Fruit fly (Drosophila melanogaster) whole organism, pupa: Measurements from ENCODE around the gene grnd.

ENCODE experiments used
- CG10348 ChIP-seq: fragments of 200-800 bp; sonication (Bioruptor generic); IDR thresholded peaks from 2 replicates; pipeline ENCODE4 v1.3.6; 2022; ENCODE audit warnings: missing biosample characterization, missing genetic modification characterization
- CG12605 ChIP-seq: fragments of 200-800 bp; sonication (Bioruptor generic); IDR thresholded peaks from 2 replicates; pipeline ENCODE4 v1.3.6; 2022; ENCODE audit warnings: missing biosample characterization, missing genetic modification characterization
- CG13204 ChIP-seq: fragments of 200-800 bp; sonication (Bioruptor generic); optimal IDR thresholded peaks from 2 replicates; lab custom pipeline; 2018; ENCODE audit warnings: missing biosample characterization, mild to moderate bottlenecking, missing genetic modification characterization, moderate library complexity
- CG14655 ChIP-seq: fragments of 200-800 bp; sonication (Bioruptor generic); optimal IDR thresholded peaks from 3 replicates; lab custom pipeline; 2017; ENCODE audit warnings: mild to moderate bottlenecking, missing biosample characterization, missing genetic modification reagents, missing genetic modification characterization
- CG15710 ChIP-seq: fragments of 200-800 bp; sonication (Bioruptor generic); optimal IDR thresholded peaks from 2 replicates; lab custom pipeline; 2018; ENCODE audit warnings: missing biosample characterization, mild to moderate bottlenecking, missing genetic modification characterization, moderate library complexity
- CG17806 ChIP-seq: fragments of 200-800 bp; sonication (Bioruptor generic); optimal IDR thresholded peaks from 2 replicates; lab custom pipeline; 2018; ENCODE audit warnings: missing biosample characterization, mild to moderate bottlenecking, missing genetic modification characterization, moderate library complexity
- CG32121 ChIP-seq: fragments of 200-800 bp; sonication (Bioruptor generic); IDR thresholded peaks from 2 replicates; pipeline ENCODE4 v1.3.6; 2022; ENCODE audit warnings: missing biosample characterization, missing genetic modification characterization
- CG34367 ChIP-seq: fragments of 200-800 bp; sonication (Bioruptor generic); optimal IDR thresholded peaks from 2 replicates; lab custom pipeline; 2018; ENCODE audit warnings: missing biosample characterization, mild to moderate bottlenecking, missing genetic modification characterization
- CG4496 ChIP-seq: fragments of 200-800 bp; sonication (Bioruptor generic); IDR thresholded peaks from 3 replicates; pipeline ENCODE4 v1.3.6; 2022; ENCODE audit warnings: missing biosample characterization, missing genetic modification characterization
- CG8159 ChIP-seq: fragments of 200-800 bp; sonication (Bioruptor generic); optimal IDR thresholded peaks from 3 replicates; lab custom pipeline; 2018; ENCODE audit warnings: missing biosample characterization, mild to moderate bottlenecking, missing genetic modification characterization, moderate library complexity
- CG8301 ChIP-seq: fragments of 200-800 bp; sonication (Bioruptor generic); optimal IDR thresholded peaks from 2 replicates; lab custom pipeline; 2018; ENCODE audit warnings: missing biosample characterization, mild to moderate bottlenecking, missing genetic modification characterization
- CG9948 ChIP-seq: fragments of 200-800 bp; sonication (Bioruptor generic); optimal IDR thresholded peaks from 2 replicates; lab custom pipeline; 2018; ENCODE audit warnings: missing biosample characterization, mild to moderate bottlenecking, missing genetic modification characterization, moderate library complexity
- D1 ChIP-seq: fragments of 200-800 bp; sonication (Bioruptor generic); optimal IDR thresholded peaks from 2 replicates; lab custom pipeline; 2018; ENCODE audit warnings: missing biosample characterization, mild to moderate bottlenecking, missing genetic modification characterization, moderate library complexity
- EcR ChIP-seq: fragments of 200-800 bp; sonication (Bioruptor generic); optimal IDR thresholded peaks from 3 replicates; lab custom pipeline; 2019; ENCODE audit warnings: missing biosample characterization, missing genetic modification characterization, mild to moderate bottlenecking, moderate library complexity, missing genetic modification reagents
- Ets98B ChIP-seq: fragments of 200-800 bp; sonication (Bioruptor generic); IDR thresholded peaks from 2 replicates; pipeline ENCODE4 v1.3.6; 2022; ENCODE audit warnings: missing biosample characterization, missing genetic modification characterization
- Pif1A ChIP-seq: fragments of 200-800 bp; sonication (Bioruptor generic); optimal IDR thresholded peaks from 3 replicates; lab custom pipeline; 2016; ENCODE audit warnings: missing biosample characterization, missing genetic modification characterization
- Pif1B ChIP-seq: fragments of 200-800 bp; sonication (Bioruptor generic); optimal IDR thresholded peaks from 3 replicates; lab custom pipeline; 2016; ENCODE audit warnings: missing biosample characterization, missing genetic modification characterization
- Snoo ChIP-seq: fragments of 200-800 bp; sonication (Bioruptor generic); optimal IDR thresholded peaks from 3 replicates; lab custom pipeline; 2017; ENCODE audit warnings: missing biosample characterization, mild to moderate bottlenecking, missing genetic modification characterization, inconsistent platforms
- fd96Ca ChIP-seq: fragments of 200-800 bp; sonication (Bioruptor generic); IDR thresholded peaks from 3 replicates; pipeline ENCODE4 v1.3.6; 2022; ENCODE audit warnings: missing biosample characterization, missing genetic modification characterization
- gl ChIP-seq: fragments of 200-800 bp; sonication (Bioruptor generic); optimal IDR thresholded peaks from 2 replicates; lab custom pipeline; 2018; ENCODE audit warnings: missing biosample characterization, mild to moderate bottlenecking, missing genetic modification characterization
- rn ChIP-seq: fragments of 200-800 bp; sonication (Bioruptor generic); IDR thresholded peaks from 2 replicates; pipeline ENCODE4 v1.3.6; 2022; ENCODE audit warnings: missing biosample characterization, missing genetic modification characterization

grnd gene

DNA sequence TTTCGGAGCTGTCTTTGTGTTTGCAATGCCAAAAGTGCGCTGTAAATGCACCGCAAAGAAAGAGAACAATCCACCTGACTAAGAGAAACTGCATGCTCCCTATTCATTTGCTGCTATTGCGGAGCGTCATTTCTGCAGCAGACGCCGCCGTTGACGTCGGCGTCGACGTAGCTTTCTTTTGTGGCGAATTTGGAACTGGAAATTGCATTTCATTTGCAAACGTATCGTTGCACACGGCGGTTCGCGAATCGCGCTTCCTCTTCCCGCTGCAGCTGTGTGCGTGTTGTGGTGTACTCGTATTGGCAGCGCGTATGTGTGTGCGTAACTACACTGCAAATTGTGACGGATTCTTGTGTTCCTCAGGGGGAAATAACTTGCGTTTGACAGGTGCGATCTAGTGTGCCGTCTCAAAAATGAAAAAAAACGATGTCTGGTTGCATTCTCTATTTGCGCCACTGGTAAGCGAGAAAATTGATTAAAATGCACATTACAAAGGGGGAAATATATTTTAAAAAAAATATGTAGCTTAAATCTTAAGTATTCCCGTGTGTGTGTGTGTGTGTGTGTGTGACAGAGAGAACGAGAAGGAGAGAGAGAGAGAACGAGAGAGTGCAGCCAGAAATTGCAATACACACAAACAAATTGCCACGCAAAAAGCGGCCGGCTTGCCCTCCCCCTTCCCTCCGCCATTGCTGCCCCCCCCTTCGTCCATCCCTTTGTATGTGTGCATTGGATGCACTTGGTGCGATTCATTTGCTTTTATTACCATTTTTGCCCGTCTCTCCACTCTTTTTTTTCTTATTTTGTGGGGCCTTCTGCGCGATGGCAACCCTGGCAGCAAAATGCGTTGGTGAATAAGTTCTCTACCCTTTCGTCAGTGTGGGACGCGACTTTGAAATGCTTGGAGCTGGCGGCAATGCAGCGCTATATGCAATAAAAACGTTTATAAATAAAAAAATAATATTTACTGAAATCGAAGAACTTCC is 29.4 kb upstream of the grnd start:
- peak; percentile 98 for TF ChIP-seq CG17806 (tag; lab: Kevin White, UChicago)
- peak; percentile 97 for TF ChIP-seq CG34367 (tag; lab: Kevin White, UChicago)
- peak; percentile 99 for TF ChIP-seq CG12605 (GFP tag; lab: Robert Waterston, UW)
- TF ChIP-seq CG10348 (GFP tag; lab: Robert Waterston, UW): 0 out of 2 replicates have a peak, but pooled peaks have one; percentile 8
- TF ChIP-seq CG8301: peak; percentile 97
- peak; percentile 99 for TF ChIP-seq Ets98B (GFP tag; lab: Robert Waterston, UW)
- peak; percentile 99 for TF ChIP-seq fd96Ca (GFP tag; lab: Robert Waterston, UW)
- TF ChIP-seq D1: peak; percentile 85
- TF ChIP-seq Pif1A (GFP tag; lab: Kevin White, UChicago): peak; percentile 91
- peak; percentile 99 for TF ChIP-seq CG14655 (GFP tag; lab: Kevin White, UChicago)
- peak; percentile 99 for TF ChIP-seq CG15710 (tag; lab: Kevin White, UChicago)
- peak; percentile 97 for TF ChIP-seq CG8159 (tag; lab: Kevin White, UChicago)
- peak; percentile 85 for TF ChIP-seq Pif1B (GFP tag; lab: Kevin White, UChicago)
- peak; percentile 100 for TF ChIP-seq CG13204
- peak; percentile 65 for TF ChIP-seq Snoo (tag; lab: Kevin White, UChicago)
- peak; percentile 100 for TF ChIP-seq gl (tag; lab: Kevin White, UChicago)
- peak; percentile 95 for TF ChIP-seq CG9948 (tag; lab: Kevin White, UChicago)
- TF ChIP-seq CG32121 (GFP tag; lab: Robert Waterston, UW): peak; percentile 99
- TF ChIP-seq EcR (GFP tag; lab: Kevin White, UChicago): peak; percentile 88
- peak; percentile 99 for TF ChIP-seq rn (GFP tag; lab: Robert Waterston, UW)
- peak; percentile 100 for TF ChIP-seq CG4496 (GFP tag; lab: Robert Waterston, UW)

DNA sequence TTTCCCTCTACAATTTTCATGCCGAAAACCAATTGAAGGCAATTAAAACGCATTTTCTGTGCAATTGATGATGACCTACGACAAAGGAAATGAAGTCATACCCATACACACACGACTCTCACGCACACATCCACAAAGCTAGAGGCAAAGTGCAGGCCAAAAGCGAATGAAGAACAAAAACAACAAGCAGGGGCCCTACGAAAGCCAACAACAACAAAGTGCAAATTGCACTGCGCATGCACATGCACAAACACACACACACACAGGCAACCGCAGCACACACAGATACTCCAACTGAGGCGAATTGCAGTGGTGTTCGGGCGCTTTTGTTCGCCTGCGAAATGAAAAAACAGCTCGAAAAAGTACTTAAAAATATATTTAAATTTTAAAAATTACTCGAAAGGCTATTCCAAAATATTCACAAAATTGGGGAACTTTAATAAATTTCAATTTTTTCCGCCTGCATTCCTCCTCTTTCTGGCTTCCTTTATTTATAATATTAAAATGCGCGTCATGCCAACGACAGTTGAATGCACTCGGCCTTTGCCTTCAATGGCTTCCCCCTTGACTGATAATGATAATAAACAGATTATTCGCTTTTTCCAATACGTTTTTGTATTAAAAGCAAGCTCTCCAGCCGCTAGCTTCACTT is 28.2 kb upstream of the grnd start:
- TF ChIP-seq CG10348 (GFP tag; lab: Robert Waterston, UW) (no peak), fd96Ca (GFP tag; lab: Robert Waterston, UW) (peak; percentile 73; the same call in 1 of the 3 replicates), CG14655 (GFP tag; lab: Kevin White, UChicago) (peak; percentile 33), Ets98B (GFP tag; lab: Robert Waterston, UW) (peak; percentile 55; the same call in 1 of the 2 replicates), CG15710 (tag; lab: Kevin White, UChicago) (peak; percentile 42), Pif1B (GFP tag; lab: Kevin White, UChicago) (peak; percentile 43), D1 (no peak), CG34367 (tag; lab: Kevin White, UChicago) (peak; percentile 16), rn (GFP tag; lab: Robert Waterston, UW) (no peak), gl (tag; lab: Kevin White, UChicago) (peak; percentile 73), CG8301 (peak; percentile 19), Snoo (tag; lab: Kevin White, UChicago) (no peak), CG4496 (GFP tag; lab: Robert Waterston, UW) (peak; percentile 56; the same call in 2 of the 3 replicates), CG12605 (GFP tag; lab: Robert Waterston, UW) (peak; percentile 77), Pif1A (GFP tag; lab: Kevin White, UChicago) (peak; percentile 38), CG8159 (tag; lab: Kevin White, UChicago) (no peak), CG32121 (GFP tag; lab: Robert Waterston, UW) (peak; percentile 42; the same call in 1 of the 2 replicates), EcR (GFP tag; lab: Kevin White, UChicago) (peak; percentile 95), CG13204 (peak; percentile 63)

DNA sequence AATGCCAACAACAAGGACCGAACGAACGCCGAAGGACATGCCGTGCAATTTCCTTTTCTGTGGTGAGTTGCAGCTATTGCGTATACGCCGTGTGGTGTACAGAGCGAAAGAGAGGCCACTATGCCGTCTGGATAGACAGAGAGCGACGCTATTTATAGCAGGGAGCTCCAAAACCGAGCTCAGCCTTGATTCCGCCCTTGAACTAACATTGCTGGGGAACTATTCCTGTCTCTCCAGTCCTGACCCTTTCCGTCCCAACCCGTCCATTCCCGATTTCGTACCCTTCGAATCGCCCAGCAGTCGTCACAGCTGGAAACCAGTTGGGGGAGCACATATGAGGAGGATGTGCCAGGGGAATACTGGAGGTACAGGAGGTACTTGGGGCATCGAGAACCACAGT is 26.7 kb upstream of the grnd start:
- no peak for TF ChIP-seq Pif1B (GFP tag; lab: Kevin White, UChicago)
- TF ChIP-seq EcR (GFP tag; lab: Kevin White, UChicago): peak; percentile 89
- TF ChIP-seq rn (GFP tag; lab: Robert Waterston, UW): no peak
- TF ChIP-seq CG4496 (GFP tag; lab: Robert Waterston, UW): 0 out of 3 replicates have a peak, but pooled peaks have one; percentile 32
- TF ChIP-seq CG15710 (tag; lab: Kevin White, UChicago): no peak
- no peak for TF ChIP-seq gl (tag; lab: Kevin White, UChicago)
- TF ChIP-seq CG9948 (tag; lab: Kevin White, UChicago): no peak
- no peak for TF ChIP-seq CG17806 (tag; lab: Kevin White, UChicago)
- TF ChIP-seq Ets98B (GFP tag; lab: Robert Waterston, UW): no peak
- TF ChIP-seq CG13204: peak; percentile 57
- TF ChIP-seq CG10348 (GFP tag; lab: Robert Waterston, UW): no peak
- TF ChIP-seq CG14655 (GFP tag; lab: Kevin White, UChicago): no peak
- no peak for TF ChIP-seq fd96Ca (GFP tag; lab: Robert Waterston, UW)
- TF ChIP-seq Snoo (tag; lab: Kevin White, UChicago): no peak
- TF ChIP-seq CG32121 (GFP tag; lab: Robert Waterston, UW): no peak
- TF ChIP-seq CG12605 (GFP tag; lab: Robert Waterston, UW): no peak
- TF ChIP-seq Pif1A (GFP tag; lab: Kevin White, UChicago): no peak
- no peak for TF ChIP-seq CG34367 (tag; lab: Kevin White, UChicago)

DNA sequence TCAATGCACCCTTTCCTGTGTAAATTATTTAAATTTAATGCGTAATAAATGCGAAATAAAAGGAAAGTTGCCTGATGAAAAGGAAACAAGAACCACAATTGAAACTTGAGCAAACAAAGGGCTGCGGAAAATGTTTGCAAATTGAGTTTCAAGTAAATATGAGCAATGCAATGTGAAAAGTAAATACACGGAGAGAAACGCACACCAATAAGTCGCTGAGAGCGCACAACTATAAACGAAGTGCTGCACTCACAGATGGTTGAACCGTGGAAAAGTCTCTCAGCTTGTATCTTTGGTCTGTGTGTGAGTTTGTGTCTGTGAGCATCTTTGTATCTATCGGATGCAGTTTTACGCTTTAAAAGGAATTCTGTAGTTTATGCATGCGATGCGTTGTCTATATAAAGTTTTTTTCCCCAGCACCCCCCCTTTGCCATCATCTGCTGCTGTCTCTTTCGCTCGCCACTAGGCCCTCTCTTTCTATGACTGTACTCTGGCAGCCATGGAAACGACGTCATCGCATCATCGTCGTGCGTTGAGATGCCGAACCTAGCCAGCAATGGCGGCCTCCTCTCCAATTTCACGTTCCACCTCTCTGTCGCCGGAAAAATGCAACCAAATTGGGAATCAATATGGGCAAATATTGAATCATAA is 25.4 kb upstream of the grnd start:
- TF ChIP-seq Pif1B (GFP tag; lab: Kevin White, UChicago) (peak; percentile 44), CG34367 (tag; lab: Kevin White, UChicago) (peak; percentile 46), gl (tag; lab: Kevin White, UChicago) (peak; percentile 64), Snoo (tag; lab: Kevin White, UChicago) (peak; percentile 25), fd96Ca (GFP tag; lab: Robert Waterston, UW) (peak; percentile 79), Pif1A (GFP tag; lab: Kevin White, UChicago) (peak; percentile 52), CG9948 (tag; lab: Kevin White, UChicago) (no peak), CG10348 (GFP tag; lab: Robert Waterston, UW) (no peak), CG15710 (tag; lab: Kevin White, UChicago) (peak; percentile 42), CG13204 (peak; percentile 52), EcR (GFP tag; lab: Kevin White, UChicago) (peak; percentile 90), D1 (no peak), CG17806 (tag; lab: Kevin White, UChicago) (peak; percentile 30), CG4496 (GFP tag; lab: Robert Waterston, UW) (no peak; the same call in 1 of the 3 replicates), CG14655 (GFP tag; lab: Kevin White, UChicago) (peak; percentile 36), Ets98B (GFP tag; lab: Robert Waterston, UW) (peak; percentile 69), rn (GFP tag; lab: Robert Waterston, UW) (no peak), CG32121 (GFP tag; lab: Robert Waterston, UW) (peak; percentile 71), CG8301 (peak; percentile 2), CG12605 (GFP tag; lab: Robert Waterston, UW) (peak; percentile 40), CG8159 (tag; lab: Kevin White, UChicago) (peak; percentile 35)
- TF ChIP-seq, all 21 proteins: peak for 16
